Fruit fly (Drosophila melanogaster) whole organism, embryonic: ENCODE measurements around the gene dob.

Source experiments
- Ada2b ChIP-seq: fragments of 200-800 bp; sonication (Bioruptor generic); IDR thresholded peaks from 2 replicates; pipeline ENCODE4 v1.3.6; 2022; ENCODE audit warnings: missing biosample characterization, missing genetic modification characterization
- Aef1 ChIP-seq: fragments of 200-800 bp; sonication (Bioruptor generic); IDR thresholded peaks from 3 replicates; pipeline ENCODE4 v1.3.6; 2022; ENCODE audit warnings: missing biosample characterization, missing genetic modification characterization
- Antp ChIP-seq: fragments of 200-800 bp; sonication (Bioruptor generic); optimal IDR thresholded peaks from 3 replicates; lab custom pipeline; 2016; ENCODE audit warnings: missing biosample characterization, missing genetic modification characterization
- CG11085 ChIP-seq: fragments of 200-800 bp; sonication (Bioruptor generic); IDR thresholded peaks from 2 replicates; pipeline ENCODE4 v1.3.6; 2022; ENCODE audit warnings: missing biosample characterization, missing genetic modification characterization
- CG11456 ChIP-seq: fragments of 200-800 bp; sonication (Bioruptor generic); IDR thresholded peaks from 3 replicates; pipeline ENCODE4 v1.3.6; 2022; ENCODE audit warnings: missing biosample characterization, missing genetic modification characterization
- CG11723 ChIP-seq: fragments of 200-800 bp; sonication (Bioruptor generic); optimal IDR thresholded peaks from 2 replicates; lab custom pipeline; 2017; ENCODE audit warnings: missing biosample characterization, mild to moderate bottlenecking, missing genetic modification characterization
- CG12155 ChIP-seq: fragments of 200-800 bp; sonication (Bioruptor generic); optimal IDR thresholded peaks from 3 replicates; lab custom pipeline; 2016; ENCODE audit warnings: missing biosample characterization, missing genetic modification characterization
- CG12236 ChIP-seq: fragments of 200-800 bp; sonication (Bioruptor generic); optimal IDR thresholded peaks from 2 replicates; lab custom pipeline; 2016; ENCODE audit warnings: missing biosample characterization, missing genetic modification characterization
- CG12299 ChIP-seq: fragments of 200-800 bp; sonication (Bioruptor generic); optimal IDR thresholded peaks from 2 replicates; lab custom pipeline; 2018; ENCODE audit warnings: missing biosample characterization, mild to moderate bottlenecking, missing genetic modification characterization
- CG1233 ChIP-seq: fragments of 200-800 bp; sonication (Bioruptor generic); optimal IDR thresholded peaks from 4 replicates; lab custom pipeline; 2018; ENCODE audit warnings: missing biosample characterization, mild to moderate bottlenecking, missing genetic modification characterization
- CG14860 ChIP-seq: fragments of 200-800 bp; sonication (Bioruptor generic); IDR thresholded peaks from 3 replicates; pipeline ENCODE4 v1.3.6; 2022; ENCODE audit warnings: missing biosample characterization, missing genetic modification characterization; ENCODE audit not compliant: partially characterized antibody
- CG15269 ChIP-seq: fragments of 200-800 bp; sonication (Bioruptor generic); optimal IDR thresholded peaks from 2 replicates; lab custom pipeline; 2018; ENCODE audit warnings: missing biosample characterization, mild to moderate bottlenecking, missing genetic modification characterization, moderate library complexity
- CG15479 ChIP-seq: fragments of 200-800 bp; sonication (Bioruptor generic); optimal IDR thresholded peaks from 3 replicates; lab custom pipeline; 2019; ENCODE audit warnings: missing biosample characterization, mild to moderate bottlenecking, missing genetic modification characterization, moderate library complexity
- CG18764 ChIP-seq: fragments of 200-800 bp; sonication (Bioruptor generic); optimal IDR thresholded peaks from 3 replicates; lab custom pipeline; 2016; ENCODE audit warnings: missing biosample characterization, missing genetic modification characterization
- CG2129 ChIP-seq: fragments of 200-800 bp; sonication (Bioruptor generic); IDR thresholded peaks from 2 replicates; pipeline ENCODE4 v1.3.6; 2022; ENCODE audit warnings: missing biosample characterization, missing genetic modification characterization; ENCODE audit not compliant: partially characterized antibody
- CG33213 ChIP-seq: fragments of 200-800 bp; sonication (Bioruptor generic); optimal IDR thresholded peaks from 3 replicates; lab custom pipeline; 2016; ENCODE audit warnings: missing biosample characterization, missing genetic modification characterization
- CG4282 ChIP-seq: fragments of 200-800 bp; sonication (Bioruptor generic); optimal IDR thresholded peaks from 2 replicates; lab custom pipeline; 2016; ENCODE audit warnings: missing biosample characterization, missing genetic modification characterization
- CG4360 ChIP-seq: fragments of 200-800 bp; sonication (Bioruptor generic); IDR thresholded peaks from 2 replicates; pipeline ENCODE4 v1.3.6; 2022; ENCODE audit warnings: missing biosample characterization, missing genetic modification characterization
- CG8281 ChIP-seq: fragments of 200-800 bp; sonication (Bioruptor generic); optimal IDR thresholded peaks from 2 replicates; lab custom pipeline; 2018; ENCODE audit warnings: missing biosample characterization, mild to moderate bottlenecking, missing genetic modification characterization, moderate library complexity
- CG9797 ChIP-seq: fragments of 200-800 bp; sonication (Bioruptor generic); optimal IDR thresholded peaks from 3 replicates; lab custom pipeline; 2018; ENCODE audit warnings: missing biosample characterization, mild to moderate bottlenecking, missing genetic modification characterization
- Dad ChIP-seq: fragments of 200-800 bp; sonication (Bioruptor generic); optimal IDR thresholded peaks from 3 replicates; lab custom pipeline; 2016; ENCODE audit warnings: missing biosample characterization, missing genetic modification characterization
- Dfd ChIP-seq, 2 experiments: fragments of >200 bp; optimal IDR thresholded peaks; 2 replicates each; lab custom pipeline; 2017; ENCODE audit warnings: missing biosample characterization in 2 of 2, missing genetic modification characterization in 2 of 2
- Dip3 ChIP-seq: fragments of 200-800 bp; sonication (Bioruptor generic); optimal IDR thresholded peaks from 3 replicates; lab custom pipeline; 2016; ENCODE audit warnings: missing biosample characterization, missing genetic modification characterization
- Jarid2 ChIP-seq: fragments of 200-800 bp; sonication (Bioruptor generic); optimal IDR thresholded peaks from 3 replicates; lab custom pipeline; 2017; ENCODE audit warnings: mild to moderate bottlenecking, missing biosample characterization, missing genetic modification reagents, missing genetic modification characterization
- Med ChIP-seq: fragments of 200-800 bp; sonication (Bioruptor generic); peaks from one replicate; lab custom pipeline; 2016; ENCODE audit warnings: missing biosample characterization, missing genetic modification characterization, mild to moderate bottlenecking, inconsistent platforms, moderate library complexity
- NC2β ChIP-seq: fragments of 200-800 bp; sonication (Bioruptor generic); optimal IDR thresholded peaks from 2 replicates; lab custom pipeline; 2016; ENCODE audit warnings: missing biosample characterization, missing genetic modification characterization
- Poxn ChIP-seq: fragments of 200-800 bp; sonication (Bioruptor generic); IDR thresholded peaks from 2 replicates; pipeline ENCODE4 v1.3.6; 2022; ENCODE audit warnings: missing biosample characterization, missing genetic modification characterization
- Rfx ChIP-seq: fragments of 200-800 bp; sonication (Bioruptor generic); IDR thresholded peaks from 2 replicates; pipeline ENCODE4 v1.3.6; 2022; ENCODE audit warnings: missing biosample characterization, missing genetic modification characterization
- Ssrp ChIP-seq: fragments of 200-800 bp; sonication (Bioruptor generic); optimal IDR thresholded peaks from 2 replicates; lab custom pipeline; 2018; ENCODE audit warnings: missing biosample characterization, mild to moderate bottlenecking, missing genetic modification characterization, moderate library complexity
- Stat92E ChIP-seq, 3 experiments: fragments of >200 bp in 2 of 3; fragments of 200-800 bp in 1 of 3; sonication (Bioruptor generic) in 1 of 3; optimal IDR thresholded peaks; 2 replicates each; lab custom pipeline; 2017 to 2019; ENCODE audit warnings: missing biosample characterization in 3 of 3, missing genetic modification characterization in 3 of 3, mild to moderate bottlenecking in 1 of 3, moderate library complexity in 1 of 3
- ac ChIP-seq: fragments of 200-800 bp; sonication (Bioruptor generic); optimal IDR thresholded peaks from 3 replicates; lab custom pipeline; 2017; ENCODE audit warnings: missing biosample characterization, mild to moderate bottlenecking, missing genetic modification characterization
- bab2 ChIP-seq: fragments of 200-800 bp; sonication (Bioruptor generic); optimal IDR thresholded peaks from 2 replicates; lab custom pipeline; 2016; ENCODE audit warnings: missing biosample characterization, missing genetic modification characterization
- chinmo ChIP-seq: fragments of 200-800 bp; sonication (Bioruptor generic); IDR thresholded peaks from 4 replicates; pipeline ENCODE4 v1.3.6; 2022; ENCODE audit warnings: missing biosample characterization, missing genetic modification characterization; ENCODE audit not compliant: partially characterized antibody
- dmrt99B ChIP-seq: fragments of 200-800 bp; sonication (Bioruptor generic); optimal IDR thresholded peaks from 2 replicates; lab custom pipeline; 2018; ENCODE audit warnings: missing biosample characterization, mild to moderate bottlenecking, missing genetic modification characterization, moderate library complexity
- eve ChIP-seq, 2 experiments: fragments of >200 bp; optimal IDR thresholded peaks; 2 replicates each; lab custom pipeline; 2017; ENCODE audit warnings: missing biosample characterization in 2 of 2, missing genetic modification characterization in 2 of 2
- hth ChIP-seq: fragments of >200 bp; optimal IDR thresholded peaks from 2 replicates; lab custom pipeline; 2017; ENCODE audit warnings: inconsistent platforms
- ind ChIP-seq: fragments of 200-800 bp; sonication (Bioruptor generic); optimal IDR thresholded peaks from 3 replicates; lab custom pipeline; 2016; ENCODE audit warnings: missing biosample characterization, missing genetic modification characterization
- jing ChIP-seq: fragments of 200-800 bp; sonication (Bioruptor generic); optimal IDR thresholded peaks from 2 replicates; lab custom pipeline; 2018; ENCODE audit warnings: missing biosample characterization, mild to moderate bottlenecking, missing genetic modification characterization
- ken ChIP-seq: fragments of 200-800 bp; sonication (Bioruptor generic); IDR thresholded peaks from 3 replicates; pipeline ENCODE4 v1.3.6; 2022; ENCODE audit warnings: missing biosample characterization, missing genetic modification characterization
- kni ChIP-seq: fragments of 200-800 bp; sonication (Bioruptor generic); optimal IDR thresholded peaks from 3 replicates; lab custom pipeline; 2017; ENCODE audit warnings: mild to moderate bottlenecking, missing biosample characterization, missing genetic modification reagents, missing genetic modification characterization
- nau ChIP-seq: fragments of 200-800 bp; sonication (Bioruptor generic); optimal IDR thresholded peaks from 3 replicates; lab custom pipeline; 2017; ENCODE audit warnings: missing biosample characterization, mild to moderate bottlenecking, missing genetic modification characterization, missing genetic modification reagents
- nerfin-1 ChIP-seq: fragments of 200-800 bp; sonication (Bioruptor generic); optimal IDR thresholded peaks from 3 replicates; lab custom pipeline; 2019; ENCODE audit warnings: missing biosample characterization, mild to moderate bottlenecking, missing genetic modification characterization, moderate library complexity
- prd ChIP-seq, 3 experiments: fragments of >200 bp in 2 of 3; fragments of 200-800 bp in 1 of 3; sonication (Bioruptor generic) in 1 of 3; optimal IDR thresholded peaks in 2 of 3; IDR thresholded peaks in 1 of 3; 2 replicates in 2 of 3; 3 replicates in 1 of 3; pipeline versions ENCODE4 v1.3.6 to Lab custom; 2017 to 2022; ENCODE audit warnings: missing biosample characterization in 1 of 3, missing genetic modification characterization in 1 of 3
- pros ChIP-seq: fragments of 200-800 bp; sonication (Bioruptor generic); optimal IDR thresholded peaks from 3 replicates; lab custom pipeline; 2019; ENCODE audit warnings: missing biosample characterization, mild to moderate bottlenecking, missing genetic modification characterization, moderate library complexity
- pzg ChIP-seq: fragments of 200-800 bp; sonication (Bioruptor generic); optimal IDR thresholded peaks from 3 replicates; lab custom pipeline; 2018; ENCODE audit warnings: missing biosample characterization, mild to moderate bottlenecking, missing genetic modification characterization, moderate library complexity
- tin ChIP-seq: fragments of 200-800 bp; sonication (Bioruptor generic); optimal IDR thresholded peaks from 3 replicates; lab custom pipeline; 2016; ENCODE audit warnings: missing biosample characterization, missing genetic modification characterization
- yki ChIP-seq: fragments of >200 bp; optimal IDR thresholded peaks from 3 replicates; lab custom pipeline; 2018
- zen ChIP-seq: fragments of 200-800 bp; sonication (Bioruptor generic); optimal IDR thresholded peaks from 3 replicates; lab custom pipeline; 2018; ENCODE audit warnings: missing biosample characterization, mild to moderate bottlenecking, missing genetic modification characterization, moderate library complexity
- zfh2 ChIP-seq: fragments of 200-800 bp; sonication (Bioruptor generic); optimal IDR thresholded peaks from 2 replicates; lab custom pipeline; 2016; ENCODE audit warnings: missing biosample characterization, missing genetic modification characterization

dob gene

DNA sequence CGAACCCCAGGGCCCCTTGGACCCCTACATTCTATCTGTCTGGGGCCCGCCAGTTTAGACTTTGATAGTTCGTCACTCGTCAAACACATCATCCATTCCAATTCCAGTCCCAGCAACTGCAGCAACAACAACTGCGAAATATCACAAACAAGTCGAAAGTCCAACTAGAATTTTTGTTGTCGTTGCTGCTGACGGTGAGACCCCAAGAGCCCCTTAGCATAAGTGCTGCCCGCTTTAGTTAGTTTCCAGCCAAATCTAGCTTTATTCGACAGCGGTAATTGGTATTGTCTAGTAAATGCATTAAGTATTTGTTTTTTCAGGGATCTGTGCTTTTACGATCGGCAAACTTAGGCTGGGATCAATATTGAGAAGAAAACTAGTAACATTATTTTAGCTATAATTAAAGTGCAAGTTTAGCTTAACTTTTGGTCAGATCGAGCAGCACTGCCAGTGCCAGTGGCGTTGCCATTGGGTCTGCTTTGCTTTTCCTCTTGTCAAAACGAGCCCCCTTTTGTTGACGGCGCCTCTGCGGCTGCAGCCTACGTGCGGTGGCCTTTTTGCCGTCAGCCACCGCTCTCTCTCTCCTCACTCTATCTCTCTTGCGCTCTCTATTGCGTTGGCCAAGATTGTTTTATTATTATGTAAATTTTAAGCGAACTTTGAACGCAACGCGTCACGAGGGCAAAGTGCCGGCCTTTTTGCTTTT is 8.0 kb downstream of the dob start (continued):
- TF ChIP-seq chinmo (GFP tag; lab: Robert Waterston, UW) (peak; percentile 73; the same call in 2 of the 4 replicates), Dfd (GFP tag; optimal IDR thresholded peaks at IDR 0.05; lab: Kevin White, UChicago) (no peak), CG12299 (tag; lab: Kevin White, UChicago) (peak; percentile 60), Aef1 (GFP tag; lab: Robert Waterston, UW) (peak; percentile 89), pros (GFP tag; lab: Kevin White, UChicago) (peak; percentile 23), CG11723 (peak; percentile 85), Dad (GFP tag; lab: Kevin White, UChicago) (peak; percentile 85), bab2 (peak; percentile 91), jing (GFP tag; lab: Kevin White, UChicago) (peak; percentile 71), CG12236 (GFP tag; lab: Kevin White, UChicago) (peak; percentile 78), Stat92E (GFP tag; optimal IDR thresholded peaks at IDR 0.05; lab: Kevin White, UChicago) (peak in 1 of 3 experiments; percentile 70), CG15269 (tag; lab: Kevin White, UChicago) (peak; percentile 91), CG2129 (no peak), Poxn (GFP tag; lab: Robert Waterston, UW) (peak; percentile 72), CG14860 (no peak), kni (GFP tag; lab: Kevin White, UChicago) (peak; percentile 55), zen (tag; lab: Kevin White, UChicago) (peak; percentile 40), Dip3 (peak; percentile 87), eve (GFP tag; optimal IDR thresholded peaks at IDR 0.05; lab: Kevin White, UChicago) (peak in 1 of 2 experiments; percentile 95), pzg (GFP tag; lab: Kevin White, UChicago) (peak; percentile 28), tin (GFP tag; lab: Kevin White, UChicago) (peak; percentile 93), CG4282 (GFP tag; lab: Kevin White, UChicago) (peak; percentile 86), CG33213 (GFP tag; lab: Kevin White, UChicago) (peak; percentile 81), CG15479 (no peak), Rfx (GFP tag; lab: Robert Waterston, UW) (peak; percentile 97), Ssrp (tag; lab: Kevin White, UChicago) (peak; percentile 77), dmrt99B (tag; lab: Kevin White, UChicago) (peak; percentile 91), CG11085 (GFP tag; lab: Robert Waterston, UW) (peak; percentile 87), CG18764 (GFP tag; lab: Kevin White, UChicago) (peak; percentile 69), CG4360 (peak; percentile 76), ind (GFP tag; lab: Kevin White, UChicago) (peak; percentile 91), yki (lab: Kevin White, UChicago) (no peak), hth (no peak), zfh2 (peak; percentile 93), ac (GFP tag; lab: Kevin White, UChicago) (no peak), CG1233 (peak; percentile 85), Ada2b (peak; percentile 88), CG8281 (tag; lab: Kevin White, UChicago) (peak; percentile 57), CG12155 (GFP tag; lab: Kevin White, UChicago) (peak; percentile 88), CG9797 (GFP tag; lab: Kevin White, UChicago) (peak; percentile 26), NC2β (GFP tag; lab: Kevin White, UChicago) (peak; percentile 92), CG11456 (peak; percentile 96), nerfin-1 (tag; lab: Kevin White, UChicago) (peak; percentile 68), Med (peak; percentile 98), Jarid2 (GFP tag; lab: Kevin White, UChicago) (peak; percentile 57), ken (GFP tag; lab: Robert Waterston, UW) (peak; percentile 94), prd (optimal IDR thresholded peaks at IDR 0.05; lab: Kevin White, UChicago) (no peak), prd (GFP tag; IDR thresholded peaks at IDR 0.05; lab: Robert Waterston, UW) (peak; percentile 89), Antp (peak; percentile 95), nau (peak; percentile 86)
